Worm (Caenorhabditis elegans): ENCODE data around the gene T23F2.2.
A peak's percentile ranks its signal among the peaks of the same experiment; 100 is the strongest.

T23F2.2 gene

ce11 chrX:5485284-5485927 lies 19.6 kb downstream of the T23F2.2 start:
- TF ChIP-seq nhr-21 (tag; optimal IDR thresholded peaks at IDR 0.05) (peak; percentile 16), lsy-2 (tag; optimal IDR thresholded peaks at IDR 0.05) (peak; percentile 2 to 25), elt-1 (tag; optimal IDR thresholded peaks at IDR 0.05) (no peak), C34F6.9 (tag; optimal IDR thresholded peaks at IDR 0.05) (peak; percentile 18)

ce11 chrX:5479876-5480580 lies 25.0 kb downstream of the T23F2.2 start:
- TF ChIP-seq sem-4 (tag; optimal IDR thresholded peaks at IDR 0.05) (no peak), nhr-23 (tag; optimal IDR thresholded peaks at IDR 0.05) (no peak), C34F6.9 (tag; optimal IDR thresholded peaks at IDR 0.05) (peak; percentile 2), F13H6.1 (tag; optimal IDR thresholded peaks at IDR 0.05) (peak; percentile 63), lin-11 (tag; optimal IDR thresholded peaks at IDR 0.05) (no peak), nhr-21 (tag; optimal IDR thresholded peaks at IDR 0.05) (no peak), fos-1 (tag; optimal IDR thresholded peaks at IDR 0.05) (peak; percentile 74), zag-1 (tag; optimal IDR thresholded peaks at IDR 0.05) (no peak), R02D3.7 (tag; optimal IDR thresholded peaks at IDR 0.05) (no peak), blmp-1 (tag; optimal IDR thresholded peaks at IDR 0.05; ENCODE audit: insufficient read depth) (no peak), aly-2 (tag; optimal IDR thresholded peaks at IDR 0.05) (no peak), nhr-12 (tag; optimal IDR thresholded peaks at IDR 0.05) (no peak), egl-27 (tag; optimal IDR thresholded peaks at IDR 0.05) (no peak), elt-1 (tag; optimal IDR thresholded peaks at IDR 0.05) (no peak), sma-3 (GFP tag; optimal IDR thresholded peaks at IDR 0.05) (peak; percentile 29), ZK546.5 (tag; optimal IDR thresholded peaks at IDR 0.05) (no peak), lin-39 (tag; optimal IDR thresholded peaks at IDR 0.05) (no peak), nhr-129 (tag; optimal IDR thresholded peaks at IDR 0.05) (peak; percentile 44), peb-1 (tag; optimal IDR thresholded peaks at IDR 0.05) (peak; percentile 35), sma-9 (GFP tag; optimal IDR thresholded peaks at IDR 0.05) (peak; percentile 24), sma-9 (tag; optimal IDR thresholded peaks at IDR 0.05) (no peak), mab-5 (tag; optimal IDR thresholded peaks at IDR 0.05) (no peak), nhr-77 (tag; optimal IDR thresholded peaks at IDR 0.05) (no peak), skn-1 (tag; optimal IDR thresholded peaks at IDR 0.05) (no peak), unc-39 (tag; optimal IDR thresholded peaks at IDR 0.05) (no peak), elt-3 (tag; optimal IDR thresholded peaks at IDR 0.05) (no peak), ztf-11 (tag; optimal IDR thresholded peaks at IDR 0.05) (no peak), mbf-1 (tag; optimal IDR thresholded peaks at IDR 0.05) (no peak), unc-62 (GFP tag; optimal IDR thresholded peaks at IDR 0.05) (no peak), crh-2 (tag; optimal IDR thresholded peaks at IDR 0.05) (peak; percentile 46), unc-55 (GFP tag; optimal IDR thresholded peaks at IDR 0.05) (no peak), nhr-25 (tag; optimal IDR thresholded peaks at IDR 0.05) (no peak), mdl-1 (tag; optimal IDR thresholded peaks at IDR 0.05) (no peak)

DNA sequence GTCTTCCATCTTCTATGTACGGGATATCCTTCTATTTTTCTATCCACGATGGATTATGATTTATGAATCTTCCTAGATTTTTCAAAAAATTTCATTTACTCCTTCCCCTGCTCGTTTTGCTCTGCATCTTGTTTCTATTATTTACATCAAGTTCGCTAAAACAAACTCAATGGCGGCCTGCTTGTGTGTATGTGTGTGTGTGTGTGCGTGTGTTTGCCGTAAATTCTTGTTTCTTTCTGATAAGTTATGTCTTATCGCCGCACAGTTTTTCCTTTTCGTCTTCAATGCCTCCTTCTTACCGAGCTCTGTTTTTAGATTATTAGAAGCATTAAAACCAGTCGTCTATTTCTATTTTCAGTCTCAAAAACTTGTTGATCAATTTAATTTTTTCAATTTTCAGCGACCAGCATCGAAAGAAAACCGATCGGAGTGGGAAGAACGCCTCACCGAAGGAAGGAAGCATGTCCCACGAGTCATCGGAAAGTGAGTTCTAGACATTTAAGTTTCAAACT lies 25.7 kb downstream of the T23F2.2 start, which contains the start of gene dlg-1:
dlg-1 (plus strand) TSS at position 401 of the 512 bp plus-strand sequence.
- TF ChIP-seq fos-1 (tag; optimal IDR thresholded peaks at IDR 0.05) (peak; percentile 50), gmeb-1 (tag; optimal IDR thresholded peaks at IDR 0.05) (peak; percentile 4), nhr-23 (tag; optimal IDR thresholded peaks at IDR 0.05) (no peak)

- TF ChIP-seq sma-9 (GFP tag; optimal IDR thresholded peaks at IDR 0.05) (peak; percentile 4), sma-9 (tag; optimal IDR thresholded peaks at IDR 0.05) (no peak), ceh-16 (tag; optimal IDR thresholded peaks at IDR 0.05) (peak; percentile 69), alr-1 (tag; optimal IDR thresholded peaks at IDR 0.05) (no peak), elt-1 (tag; optimal IDR thresholded peaks at IDR 0.05) (peak; percentile 27)
These were observed 26.2 kb downstream of the T23F2.2 start for ce11 chrX:5478875-5479274.
